Fruit fly (Drosophila melanogaster) whole organism: ENCODE measurements around the gene Pkc98E.

Experiments used
- CG8478 ChIP-seq: fragments of >200 bp; optimal IDR thresholded peaks from 2 replicates; lab custom pipeline; 2018; ENCODE audit warnings: inconsistent platforms
- Dll ChIP-seq: fragments of >200 bp; optimal IDR thresholded peaks from 2 replicates; lab custom pipeline; 2017
- EcR ChIP-seq, 2 experiments: fragments of >200 bp; optimal IDR thresholded peaks; 2 replicates each; lab custom pipeline; 2017; ENCODE audit warnings: missing biosample characterization in 2 of 2, missing genetic modification characterization in 2 of 2, missing genetic modification reagents in 2 of 2
- pan ChIP-seq: fragments of >200 bp; optimal IDR thresholded peaks from 2 replicates; lab custom pipeline; 2017
- psq ChIP-seq: fragments of >200 bp; optimal IDR thresholded peaks from 2 replicates; lab custom pipeline; 2017
- usp ChIP-seq: fragments of >200 bp; optimal IDR thresholded peaks from 2 replicates; lab custom pipeline; 2017; ENCODE audit warnings: missing biosample characterization, missing genetic modification characterization, mixed read lengths

dm6 chr3R:29071141-29071540 lies 32.2 kb downstream of the Pkc98E start:
- TF ChIP-seq usp (GFP tag; lab: Kevin White, UChicago), result no peak
- TF ChIP-seq psq (lab: Kevin White, UChicago), result no peak
- TF ChIP-seq EcR (GFP tag; optimal IDR thresholded peaks at IDR 0.05; lab: Kevin White, UChicago), result no peak
- TF ChIP-seq pan, result no peak
- no peak for TF ChIP-seq CG8478 (lab: Kevin White, UChicago)
- TF ChIP-seq Dll (lab: Kevin White, UChicago), result no peak
